Fruit fly (Drosophila melanogaster) whole organism, prepupa: ENCODE data around the gene CG43658.

Source experiments
- CG10631 ChIP-seq: fragments of 200-800 bp; sonication (Bioruptor generic); optimal IDR thresholded peaks from 2 replicates; lab custom pipeline; 2016; ENCODE audit warnings: missing biosample characterization, missing genetic modification characterization
- CG11294 ChIP-seq: fragments of 200-800 bp; sonication (Bioruptor generic); IDR thresholded peaks from 2 replicates; pipeline ENCODE4 v1.3.6; 2022; ENCODE audit warnings: missing biosample characterization, missing genetic modification characterization
- CG11762 ChIP-seq: fragments of 200-800 bp; sonication (Bioruptor generic); optimal IDR thresholded peaks from 3 replicates; lab custom pipeline; 2016; ENCODE audit warnings: missing biosample characterization, missing genetic modification characterization; ENCODE audit not compliant: insufficient read depth
- CG11902 ChIP-seq: fragments of 200-800 bp; sonication (Bioruptor generic); optimal IDR thresholded peaks from 3 replicates; lab custom pipeline; 2016; ENCODE audit warnings: missing biosample characterization, missing genetic modification characterization
- CG15336 ChIP-seq: fragments of 200-800 bp; sonication (Bioruptor generic); IDR thresholded peaks from 2 replicates; pipeline ENCODE4 v1.3.6; 2022; ENCODE audit warnings: missing biosample characterization, missing genetic modification characterization
- CG1621 ChIP-seq: fragments of 200-800 bp; sonication (Bioruptor generic); optimal IDR thresholded peaks from 3 replicates; lab custom pipeline; 2018; ENCODE audit warnings: missing biosample characterization, mild to moderate bottlenecking, missing genetic modification characterization
- CG16779 ChIP-seq: fragments of 200-800 bp; sonication (Bioruptor generic); optimal IDR thresholded peaks from 3 replicates; lab custom pipeline; 2017; ENCODE audit warnings: missing biosample characterization, mild to moderate bottlenecking, missing genetic modification characterization
- CG3032 ChIP-seq: fragments of 200-800 bp; optimal IDR thresholded peaks from 2 replicates; lab custom pipeline; 2019; ENCODE audit warnings: missing biosample characterization, mild to moderate bottlenecking, missing genetic modification characterization, moderate library complexity
- CG32006 ChIP-seq: fragments of 200-800 bp; sonication (Bioruptor generic); optimal IDR thresholded peaks from 3 replicates; lab custom pipeline; 2017; ENCODE audit warnings: missing biosample characterization, mild to moderate bottlenecking, missing genetic modification characterization
- CG34406 ChIP-seq: fragments of 200-800 bp; sonication (Bioruptor generic); optimal IDR thresholded peaks from 3 replicates; lab custom pipeline; 2016; ENCODE audit warnings: missing biosample characterization, missing genetic modification characterization
- CG3919 ChIP-seq: fragments of 200-800 bp; sonication (Bioruptor generic); optimal IDR thresholded peaks from 3 replicates; lab custom pipeline; 2016; ENCODE audit warnings: missing biosample characterization, missing genetic modification characterization
- CG6163 ChIP-seq: fragments of 200-800 bp; sonication (Bioruptor generic); IDR thresholded peaks from 3 replicates; pipeline ENCODE4 v1.3.6; 2022; ENCODE audit warnings: missing biosample characterization, missing genetic modification characterization
- CG6792 ChIP-seq: fragments of 200-800 bp; sonication (Bioruptor generic); optimal IDR thresholded peaks from 3 replicates; lab custom pipeline; 2016; ENCODE audit warnings: missing biosample characterization, missing genetic modification characterization
- CG6808 ChIP-seq: fragments of 200-800 bp; sonication (Bioruptor generic); optimal IDR thresholded peaks from 3 replicates; lab custom pipeline; 2017; ENCODE audit warnings: missing biosample characterization, missing genetic modification characterization, mild to moderate bottlenecking, moderate library complexity, missing genetic modification reagents
- CG6854 ChIP-seq: fragments of 200-800 bp; sonication (Bioruptor generic); optimal IDR thresholded peaks from 2 replicates; lab custom pipeline; 2017; ENCODE audit warnings: missing biosample characterization, mild to moderate bottlenecking, missing genetic modification characterization
- CG8119 ChIP-seq: fragments of 200-800 bp; sonication (Bioruptor generic); IDR thresholded peaks from 3 replicates; pipeline ENCODE4 v1.3.6; 2022; ENCODE audit warnings: missing biosample characterization, missing genetic modification characterization
- CG8319 ChIP-seq: fragments of 200-800 bp; sonication (Bioruptor generic); optimal IDR thresholded peaks from 3 replicates; lab custom pipeline; 2016; ENCODE audit warnings: missing biosample characterization, missing genetic modification characterization
- CG9139 ChIP-seq: fragments of 200-800 bp; sonication (Bioruptor generic); optimal IDR thresholded peaks from 3 replicates; lab custom pipeline; 2017; ENCODE audit warnings: missing biosample characterization, mild to moderate bottlenecking, missing genetic modification characterization
- Eip75B ChIP-seq: fragments of 200-800 bp; sonication (Bioruptor generic); optimal IDR thresholded peaks from 3 replicates; lab custom pipeline; 2016; ENCODE audit warnings: missing biosample characterization, missing genetic modification characterization
- Eip78C ChIP-seq: fragments of 200-800 bp; sonication (Bioruptor generic); peaks from one replicate; lab custom pipeline; 2016; ENCODE audit warnings: missing biosample characterization, missing genetic modification characterization
- Ets96B ChIP-seq: fragments of 200-800 bp; optimal IDR thresholded peaks from 2 replicates; lab custom pipeline; 2019; ENCODE audit warnings: missing biosample characterization, mild to moderate bottlenecking, missing genetic modification characterization, moderate library complexity
- Hr38 ChIP-seq: sonication (Bioruptor generic); optimal IDR thresholded peaks from 2 replicates; lab custom pipeline; 2016; ENCODE audit warnings: missing biosample characterization, missing genetic modification characterization
- Hr39 ChIP-seq: fragments of 200-800 bp; sonication (Bioruptor generic); optimal IDR thresholded peaks from 2 replicates; lab custom pipeline; 2016; ENCODE audit warnings: missing biosample characterization, missing genetic modification characterization
- Hr4 ChIP-seq: fragments of 200-800 bp; sonication (Bioruptor generic); optimal IDR thresholded peaks from 3 replicates; lab custom pipeline; 2016; ENCODE audit warnings: missing biosample characterization, missing genetic modification characterization
- Lpt ChIP-seq: fragments of 200-800 bp; sonication (Bioruptor generic); optimal IDR thresholded peaks from 3 replicates; lab custom pipeline; 2016; ENCODE audit warnings: missing biosample characterization, missing genetic modification characterization
- Met ChIP-seq: fragments of 200-800 bp; sonication (Bioruptor generic); optimal IDR thresholded peaks from 3 replicates; lab custom pipeline; 2016; ENCODE audit warnings: missing biosample characterization, missing genetic modification characterization
- OdsH ChIP-seq: fragments of 200-800 bp; sonication (Bioruptor generic); optimal IDR thresholded peaks from 3 replicates; lab custom pipeline; 2016; ENCODE audit warnings: missing biosample characterization, missing genetic modification characterization
- Sox102F ChIP-seq: fragments of 200-800 bp; sonication (Bioruptor generic); optimal IDR thresholded peaks from 2 replicates; lab custom pipeline; 2016; ENCODE audit warnings: missing biosample characterization, mild to moderate bottlenecking, missing genetic modification characterization
- Sox14 ChIP-seq: fragments of 200-800 bp; sonication (Bioruptor generic); optimal IDR thresholded peaks from 3 replicates; lab custom pipeline; 2016; ENCODE audit warnings: missing biosample characterization, missing genetic modification characterization
- Sox15 ChIP-seq: fragments of 200-800 bp; sonication (Bioruptor generic); optimal IDR thresholded peaks from 3 replicates; lab custom pipeline; 2016; ENCODE audit warnings: missing biosample characterization, missing genetic modification characterization
- achi ChIP-seq: fragments of 200-800 bp; sonication (Bioruptor generic); optimal IDR thresholded peaks from 3 replicates; lab custom pipeline; 2016; ENCODE audit warnings: missing biosample characterization, missing genetic modification characterization
- cyc ChIP-seq: fragments of 200-800 bp; sonication (Bioruptor generic); optimal IDR thresholded peaks from 3 replicates; lab custom pipeline; 2016; ENCODE audit warnings: missing biosample characterization, missing genetic modification characterization
- dac ChIP-seq: fragments of 200-800 bp; sonication (Bioruptor generic); optimal IDR thresholded peaks from 2 replicates; lab custom pipeline; 2017; ENCODE audit warnings: missing biosample characterization, mild to moderate bottlenecking, missing genetic modification characterization
- dsx ChIP-seq: fragments of 200-800 bp; optimal IDR thresholded peaks from 3 replicates; lab custom pipeline; 2019; ENCODE audit warnings: missing biosample characterization, mild to moderate bottlenecking, missing genetic modification characterization, moderate library complexity; ENCODE audit not compliant: poor library complexity, severe bottlenecking
- eg ChIP-seq: fragments of 200-800 bp; sonication (Bioruptor generic); IDR thresholded peaks from 3 replicates; pipeline ENCODE4 v1.3.6; 2022; ENCODE audit warnings: missing biosample characterization, missing genetic modification characterization
- esn ChIP-seq: fragments of 200-800 bp; sonication (Bioruptor generic); optimal IDR thresholded peaks from 2 replicates; lab custom pipeline; 2016; ENCODE audit warnings: missing biosample characterization, mild to moderate bottlenecking, missing genetic modification characterization, moderate library complexity
- fd59A ChIP-seq: fragments of 200-800 bp; sonication (Bioruptor generic); optimal IDR thresholded peaks from 2 replicates; lab custom pipeline; 2017; ENCODE audit warnings: missing biosample characterization, mild to moderate bottlenecking, missing genetic modification characterization, missing genetic modification reagents
- fkh ChIP-seq: fragments of 200-800 bp; sonication (Bioruptor generic); optimal IDR thresholded peaks from 3 replicates; lab custom pipeline; 2017; ENCODE audit warnings: missing biosample characterization, mild to moderate bottlenecking, missing genetic modification characterization, moderate library complexity
- lz ChIP-seq: fragments of 200-800 bp; sonication (Bioruptor generic); optimal IDR thresholded peaks from 3 replicates; lab custom pipeline; 2016; ENCODE audit warnings: missing biosample characterization, missing genetic modification characterization
- net ChIP-seq: fragments of 200-800 bp; sonication (Bioruptor generic); optimal IDR thresholded peaks from 3 replicates; lab custom pipeline; 2016; ENCODE audit warnings: missing biosample characterization, missing genetic modification characterization
- pdm3 ChIP-seq: fragments of 200-800 bp; sonication (Bioruptor generic); optimal IDR thresholded peaks from 3 replicates; lab custom pipeline; 2016; ENCODE audit warnings: missing biosample characterization, missing genetic modification characterization
- salr ChIP-seq, 2 experiments: fragments of 200-800 bp; sonication (Bioruptor generic); optimal IDR thresholded peaks; 3 replicates each; lab custom pipeline; 2016 to 2018; ENCODE audit warnings: missing biosample characterization in 2 of 2, missing genetic modification characterization in 2 of 2, mild to moderate bottlenecking in 1 of 2
- spab ChIP-seq: fragments of 200-800 bp; sonication (Bioruptor generic); optimal IDR thresholded peaks from 2 replicates; lab custom pipeline; 2017; ENCODE audit warnings: missing biosample characterization, mild to moderate bottlenecking, missing genetic modification characterization, missing genetic modification reagents
- ss ChIP-seq, 2 experiments: fragments of 200-800 bp; sonication (Bioruptor generic); optimal IDR thresholded peaks; 2 replicates in 1 of 2; 3 replicates in 1 of 2; lab custom pipeline; 2017 to 2018; ENCODE audit warnings: mild to moderate bottlenecking in 2 of 2, missing biosample characterization in 2 of 2, missing genetic modification characterization in 2 of 2, moderate library complexity in 1 of 2
- svp ChIP-seq: fragments of 200-800 bp; sonication (Bioruptor generic); peaks from one replicate; lab custom pipeline; 2016; ENCODE audit warnings: missing biosample characterization, missing genetic modification characterization
- topi ChIP-seq: fragments of 200-800 bp; sonication (Bioruptor generic); optimal IDR thresholded peaks from 3 replicates; lab custom pipeline; 2016; ENCODE audit warnings: missing biosample characterization, missing genetic modification characterization

CG43658 gene

DNA sequence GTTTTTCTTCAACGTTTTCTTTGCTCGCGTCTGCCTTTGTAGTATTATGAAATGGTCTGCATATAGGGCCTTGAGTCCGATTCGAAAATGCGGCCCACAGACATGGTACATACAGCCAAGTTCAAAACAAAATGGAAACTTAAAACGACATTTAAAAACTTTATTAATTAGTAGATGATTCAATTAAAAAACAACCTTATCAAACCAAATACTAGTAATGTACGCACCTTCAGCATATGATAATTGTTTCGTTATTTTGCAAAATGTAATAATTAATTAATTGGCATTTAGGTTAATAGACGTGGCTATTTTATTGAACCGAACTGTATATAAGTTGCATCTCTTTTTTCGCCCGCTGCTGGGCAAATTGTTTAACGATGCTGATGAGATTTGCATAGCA, 33.8 kb upstream of the CG43658 start (continued):
- no peak for TF ChIP-seq cyc (GFP tag; lab: Kevin White, UChicago)
- no peak for TF ChIP-seq lz
- no peak for TF ChIP-seq CG11294 (GFP tag; lab: Robert Waterston, UW)
- TF ChIP-seq fkh = no peak
- TF ChIP-seq svp (GFP tag; lab: Kevin White, UChicago) = peak; percentile 62
- TF ChIP-seq CG9139 (GFP tag; lab: Kevin White, UChicago) = no peak
- TF ChIP-seq fd59A (GFP tag; lab: Kevin White, UChicago) = no peak
- peak; percentile 18 for TF ChIP-seq CG3919
- no peak for TF ChIP-seq Sox14 (GFP tag; lab: Kevin White, UChicago)
- TF ChIP-seq CG3032 (tag; lab: Kevin White, UChicago) = peak; percentile 16
- peak in 1 of 2 experiments; percentile 19 for TF ChIP-seq ss (GFP tag; optimal IDR thresholded peaks at IDR 0.05; lab: Kevin White, UChicago)
- peak; percentile 82 for TF ChIP-seq Eip78C (GFP tag; lab: Kevin White, UChicago)
- TF ChIP-seq CG8319 (GFP tag; lab: Kevin White, UChicago) = no peak
- peak; percentile 16 for TF ChIP-seq pdm3
- TF ChIP-seq CG15336 (GFP tag; lab: Robert Waterston, UW) = peak; percentile 60
- TF ChIP-seq CG1621 (tag; lab: Kevin White, UChicago) = no peak
- no peak for TF ChIP-seq CG6854 (GFP tag; lab: Kevin White, UChicago)
- TF ChIP-seq CG6792 (GFP tag; lab: Kevin White, UChicago) = no peak
- no peak for TF ChIP-seq CG11762
- no peak for TF ChIP-seq salr (GFP tag; optimal IDR thresholded peaks at IDR 0.05; lab: Kevin White, UChicago)
- TF ChIP-seq OdsH (GFP tag; lab: Kevin White, UChicago) = no peak
- TF ChIP-seq Sox102F (GFP tag; lab: Kevin White, UChicago) = no peak
- 0 out of 3 replicates have a peak, but pooled peaks have one; percentile 30 for TF ChIP-seq eg (GFP tag; lab: Robert Waterston, UW)
- TF ChIP-seq Hr38 (GFP tag; lab: Kevin White, UChicago) = no peak
- TF ChIP-seq Eip75B (GFP tag; lab: Kevin White, UChicago) = no peak
- TF ChIP-seq achi (GFP tag; lab: Kevin White, UChicago) = no peak
- peak; percentile 20 for TF ChIP-seq Ets96B (tag; lab: Kevin White, UChicago)
- no peak for TF ChIP-seq dac (GFP tag; lab: Kevin White, UChicago)
- no peak for TF ChIP-seq Met (GFP tag; lab: Kevin White, UChicago)
- TF ChIP-seq Hr4 (GFP tag; lab: Kevin White, UChicago) = no peak
- TF ChIP-seq, all 60 proteins: peak for 14

dm6 chrX:17588565-17588964, 27.6 kb upstream of the CG43658 start, which contains the start of gene CG12992:
Gene CG12992 (plus strand): TSS chrX:17588865.
- TF ChIP-seq CG11902 = no peak
- TF ChIP-seq CG8119 (GFP tag; lab: Robert Waterston, UW) = no peak
- TF ChIP-seq salr (GFP tag; optimal IDR thresholded peaks at IDR 0.05; lab: Kevin White, UChicago) = no peak
- TF ChIP-seq CG11294 (GFP tag; lab: Robert Waterston, UW) = no peak
- TF ChIP-seq CG6808 = no peak

DNA sequence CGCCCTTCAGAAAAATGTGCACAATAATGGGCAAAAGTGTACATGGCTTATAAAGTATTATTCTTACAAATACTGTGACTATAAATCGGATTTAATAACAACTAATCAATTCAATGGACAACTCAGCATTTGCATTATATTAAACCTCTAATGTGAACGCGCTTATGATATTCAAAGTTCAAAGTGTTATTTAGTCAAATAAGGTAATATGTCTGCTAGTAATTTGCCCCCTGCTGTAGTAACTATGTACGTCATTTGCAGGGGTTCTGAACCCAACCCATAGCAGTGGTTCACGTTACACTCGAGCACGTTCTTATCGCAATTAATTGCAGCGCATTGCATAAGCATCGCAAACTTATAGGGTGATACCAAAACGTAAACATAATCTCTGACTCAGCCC, 27.2 kb upstream of the CG43658 start:
- TF ChIP-seq CG32006 (GFP tag; lab: Kevin White, UChicago) = peak; percentile 44
- TF ChIP-seq CG8319 (GFP tag; lab: Kevin White, UChicago) = no peak
- peak; percentile 12 for TF ChIP-seq achi (GFP tag; lab: Kevin White, UChicago)
- no peak for TF ChIP-seq fkh
- TF ChIP-seq esn (GFP tag; lab: Kevin White, UChicago) = peak; percentile 47
- no peak for TF ChIP-seq Lpt (GFP tag; lab: Kevin White, UChicago)
- TF ChIP-seq Hr39 (GFP tag; lab: Kevin White, UChicago) = peak; percentile 19
- TF ChIP-seq pdm3 = peak; percentile 41
- TF ChIP-seq Eip75B (GFP tag; lab: Kevin White, UChicago) = peak; percentile 5
- no peak for TF ChIP-seq Sox15 (GFP tag; lab: Kevin White, UChicago)
- no peak for TF ChIP-seq dsx (GFP tag; lab: Kevin White, UChicago)
- TF ChIP-seq salr (GFP tag; optimal IDR thresholded peaks at IDR 0.05; lab: Kevin White, UChicago) = no peak
- TF ChIP-seq Sox102F (GFP tag; lab: Kevin White, UChicago) = no peak
- TF ChIP-seq CG16779 (tag; lab: Kevin White, UChicago) = no peak
- TF ChIP-seq svp (GFP tag; lab: Kevin White, UChicago) = no peak
- no peak for TF ChIP-seq cyc (GFP tag; lab: Kevin White, UChicago)
- no peak for TF ChIP-seq CG11762
- TF ChIP-seq CG10631 (GFP tag; lab: Kevin White, UChicago) = peak; percentile 5
- peak; percentile 32 for TF ChIP-seq CG6792 (GFP tag; lab: Kevin White, UChicago)
- TF ChIP-seq CG3032 (tag; lab: Kevin White, UChicago) = no peak
- TF ChIP-seq CG6854 (GFP tag; lab: Kevin White, UChicago) = no peak
- no peak for TF ChIP-seq CG11294 (GFP tag; lab: Robert Waterston, UW)
- no peak for TF ChIP-seq topi
- no peak for TF ChIP-seq CG6163 (GFP tag; lab: Robert Waterston, UW)
- TF ChIP-seq Met (GFP tag; lab: Kevin White, UChicago) = no peak
- TF ChIP-seq CG34406 (GFP tag; lab: Kevin White, UChicago) = peak; percentile 8
- TF ChIP-seq fd59A (GFP tag; lab: Kevin White, UChicago) = no peak
- TF ChIP-seq Ets96B (tag; lab: Kevin White, UChicago) = peak; percentile 26
- TF ChIP-seq net = no peak
- TF ChIP-seq ss (GFP tag; optimal IDR thresholded peaks at IDR 0.05; lab: Kevin White, UChicago) = no peak
- no peak for TF ChIP-seq spab (GFP tag; lab: Kevin White, UChicago)
